Fruit fly (Drosophila melanogaster): ENCODE results near the gene CheB93a.
A peak's percentile ranks its signal among the peaks of the same experiment; 100 is the strongest.

CheB93a gene

dm6 chr3R:21407145-21407544 lies at the start of gene CheB93a:
TSS of gene CheB93a (plus strand) at chr3R:21407445.
- TF ChIP-seq toe (GFP tag; optimal IDR thresholded peaks at IDR 0.05) (no peak), CG33017 (tag; optimal IDR thresholded peaks at IDR 0.05) (no peak), Clk (GFP tag; optimal IDR thresholded peaks at IDR 0.05) (no peak), kay (GFP tag; ENCODE audit: borderline replicate concordance) (no peak), CG11617 (GFP tag; optimal IDR thresholded peaks at IDR 0.05) (no peak), cnc (optimal IDR thresholded peaks at IDR 0.05) (no peak), cic (GFP tag; optimal IDR thresholded peaks at IDR 0.05) (no peak), CG7101 (tag; optimal IDR thresholded peaks at IDR 0.05) (no peak), bab1 (GFP tag; optimal IDR thresholded peaks at IDR 0.05) (no peak), ovo (GFP tag; optimal IDR thresholded peaks at IDR 0.05) (no peak), Mnt (GFP tag; optimal IDR thresholded peaks at IDR 0.05) (no peak), CG12768 (GFP tag; optimal IDR thresholded peaks at IDR 0.05) (no peak), pad (GFP tag; optimal IDR thresholded peaks at IDR 0.05) (no peak), CG5204 (GFP tag; optimal IDR thresholded peaks at IDR 0.05) (no peak), Crg-1 (GFP tag; optimal IDR thresholded peaks at IDR 0.05) (no peak), tj (GFP tag; optimal IDR thresholded peaks at IDR 0.05) (no peak), CG1620 (GFP tag; optimal IDR thresholded peaks at IDR 0.05) (no peak)

dm6 chr3R:21359375-21360191 lies 47.7 kb upstream of the CheB93a start:
- TF ChIP-seq CG7101 (tag; optimal IDR thresholded peaks at IDR 0.05) (no peak), cnc (optimal IDR thresholded peaks at IDR 0.05) (no peak), Clk (GFP tag; optimal IDR thresholded peaks at IDR 0.05) (no peak), CG1620 (GFP tag; optimal IDR thresholded peaks at IDR 0.05) (no peak), Mnt (GFP tag; optimal IDR thresholded peaks at IDR 0.05) (peak; percentile 44), CG5204 (GFP tag; optimal IDR thresholded peaks at IDR 0.05) (no peak), cic (GFP tag; optimal IDR thresholded peaks at IDR 0.05) (no peak), Crg-1 (GFP tag; optimal IDR thresholded peaks at IDR 0.05) (no peak)

dm6 chr3R:21360192-21360535 lies 47.1 kb upstream of the CheB93a start:
- no peak for TF ChIP-seq tj (GFP tag; optimal IDR thresholded peaks at IDR 0.05)

- TF ChIP-seq CG12768 (GFP tag; optimal IDR thresholded peaks at IDR 0.05) (peak; percentile 98), tj (GFP tag; optimal IDR thresholded peaks at IDR 0.05) (peak; percentile 79), cic (GFP tag; optimal IDR thresholded peaks at IDR 0.05) (peak; percentile 63), CG7045 (GFP tag; optimal IDR thresholded peaks at IDR 0.05) (peak; percentile 97), ovo (GFP tag; optimal IDR thresholded peaks at IDR 0.05) (peak; percentile 97), CG1620 (GFP tag; optimal IDR thresholded peaks at IDR 0.05) (peak; percentile 97), cnc (optimal IDR thresholded peaks at IDR 0.05) (no peak), Clk (GFP tag; optimal IDR thresholded peaks at IDR 0.05) (peak; percentile 94), CG5204 (GFP tag; optimal IDR thresholded peaks at IDR 0.05) (peak; percentile 98), kay (GFP tag; ENCODE audit: borderline replicate concordance) (no peak), pad (GFP tag; optimal IDR thresholded peaks at IDR 0.05) (peak; percentile 90), Mnt (GFP tag; optimal IDR thresholded peaks at IDR 0.05) (peak; percentile 92), toe (GFP tag; optimal IDR thresholded peaks at IDR 0.05) (peak; percentile 99), CG7101 (tag; optimal IDR thresholded peaks at IDR 0.05) (peak; percentile 97), Hr96 (GFP tag; optimal IDR thresholded peaks at IDR 0.05) (no peak), CG33017 (tag; optimal IDR thresholded peaks at IDR 0.05) (peak; percentile 93), CG14711 (tag; optimal IDR thresholded peaks at IDR 0.05) (peak; percentile 91), CG11617 (GFP tag; optimal IDR thresholded peaks at IDR 0.05) (peak; percentile 97), Crg-1 (GFP tag; optimal IDR thresholded peaks at IDR 0.05) (peak; percentile 96), bab1 (GFP tag; optimal IDR thresholded peaks at IDR 0.05) (peak; percentile 93)
Observed at dm6 chr3R:21365262-21365661, 42.0 kb upstream of the CheB93a start.

DNA sequence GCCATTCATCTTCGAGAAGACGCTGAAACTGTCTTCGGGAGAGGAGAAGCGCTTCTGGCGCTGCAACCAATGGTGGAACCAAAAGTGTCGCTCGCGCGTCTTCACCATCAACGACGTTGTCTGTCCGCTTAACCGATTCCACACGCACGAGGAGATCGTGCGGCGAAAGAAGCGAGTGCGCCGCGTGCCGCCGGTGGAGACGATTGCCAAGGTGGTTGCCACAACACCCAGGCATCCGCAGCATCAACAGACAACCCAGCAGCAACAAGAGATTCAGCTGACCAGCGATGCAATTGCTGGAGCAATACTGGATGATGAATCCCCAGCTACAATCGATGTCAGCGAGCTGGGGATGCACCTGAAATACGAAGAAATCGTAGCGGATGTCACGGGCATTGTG lies 38.8 kb upstream of the CheB93a start:
- TF ChIP-seq pad (GFP tag; optimal IDR thresholded peaks at IDR 0.05) (no peak), CG11617 (GFP tag; optimal IDR thresholded peaks at IDR 0.05) (no peak), Crg-1 (GFP tag; optimal IDR thresholded peaks at IDR 0.05) (no peak), ovo (GFP tag; optimal IDR thresholded peaks at IDR 0.05) (no peak), CG7101 (tag; optimal IDR thresholded peaks at IDR 0.05) (no peak), CG1620 (GFP tag; optimal IDR thresholded peaks at IDR 0.05) (no peak), cnc (optimal IDR thresholded peaks at IDR 0.05) (no peak)

dm6 chr3R:21373403-21374326 lies 33.6 kb upstream of the CheB93a start:
- TF ChIP-seq pad (GFP tag; optimal IDR thresholded peaks at IDR 0.05) (peak; percentile 58), bab1 (GFP tag; optimal IDR thresholded peaks at IDR 0.05) (peak; percentile 65), Hr96 (GFP tag; optimal IDR thresholded peaks at IDR 0.05) (no peak), cic (GFP tag; optimal IDR thresholded peaks at IDR 0.05) (no peak), tj (GFP tag; optimal IDR thresholded peaks at IDR 0.05) (peak; percentile 58), Mnt (GFP tag; optimal IDR thresholded peaks at IDR 0.05) (peak; percentile 14), CG14711 (tag; optimal IDR thresholded peaks at IDR 0.05) (peak; percentile 17), CG11617 (GFP tag; optimal IDR thresholded peaks at IDR 0.05) (no peak), toe (GFP tag; optimal IDR thresholded peaks at IDR 0.05) (no peak), kay (GFP tag; ENCODE audit: borderline replicate concordance) (peak; percentile 97), CG12768 (GFP tag; optimal IDR thresholded peaks at IDR 0.05) (peak; percentile 40), CG33017 (tag; optimal IDR thresholded peaks at IDR 0.05) (no peak), CG7101 (tag; optimal IDR thresholded peaks at IDR 0.05) (peak; percentile 61), Crg-1 (GFP tag; optimal IDR thresholded peaks at IDR 0.05) (peak; percentile 11), CG5204 (GFP tag; optimal IDR thresholded peaks at IDR 0.05) (no peak), CG1620 (GFP tag; optimal IDR thresholded peaks at IDR 0.05) (no peak), cnc (optimal IDR thresholded peaks at IDR 0.05) (no peak), ovo (GFP tag; optimal IDR thresholded peaks at IDR 0.05) (peak; percentile 22), CG7045 (GFP tag; optimal IDR thresholded peaks at IDR 0.05) (peak; percentile 56), Clk (GFP tag; optimal IDR thresholded peaks at IDR 0.05) (no peak)
